Worm (Caenorhabditis elegans): Measurements from ENCODE around the gene Y43D4A.2.
"Not testable (repeated sequence)": the region's sequence is repeated elsewhere in the genome, so short reads cannot be mapped to it uniquely, and the experiment has no call there.

The Y43D4A.2 gene

ce11 chrIV:16755771-16756170 is at the start of gene Y43D4A.2:
TSS of gene Y43D4A.2 (minus strand) at chrIV:16755871.
- not testable (repeated sequence) for TF ChIP-seq unc-42, che-1, unc-86 (tag; optimal IDR thresholded peaks at IDR 0.05)

ce11 chrIV:16787024-16787423 is 31.4 kb upstream of the Y43D4A.2 start, which contains the start of gene Y43D4A.6:
TSS of gene Y43D4A.6 (plus strand) at chrIV:16787324.
- TF ChIP-seq npax-4 (tag; optimal IDR thresholded peaks at IDR 0.05) (no peak), elt-2 (tag; optimal IDR thresholded peaks at IDR 0.05) (no peak), tbx-7 (tag; optimal IDR thresholded peaks at IDR 0.05) (no peak), nhr-232 (tag; optimal IDR thresholded peaks at IDR 0.05) (no peak), fax-1 (tag; optimal IDR thresholded peaks at IDR 0.05) (no peak), T23F11.4 (GFP tag; optimal IDR thresholded peaks at IDR 0.05) (no peak), ceh-18 (tag; optimal IDR thresholded peaks at IDR 0.05) (no peak), nhr-11 (tag; optimal IDR thresholded peaks at IDR 0.05) (no peak), eyg-1 (tag; optimal IDR thresholded peaks at IDR 0.05) (no peak), ets-4 (tag; optimal IDR thresholded peaks at IDR 0.05) (no peak), ceh-14 (tag; optimal IDR thresholded peaks at IDR 0.05) (no peak), madf-2 (tag; optimal IDR thresholded peaks at IDR 0.05) (no peak)

- TF ChIP-seq ama-1 (optimal IDR thresholded peaks at IDR 0.05) (no peak), hlh-30 (tag; optimal IDR thresholded peaks at IDR 0.05; ENCODE audit: insufficient read depth) (no peak), gmeb-2 (tag; optimal IDR thresholded peaks at IDR 0.05) (no peak), ttx-3 (tag; optimal IDR thresholded peaks at IDR 0.05) (no peak), pat-9 (tag; optimal IDR thresholded peaks at IDR 0.05) (no peak), ahr-1 (tag; optimal IDR thresholded peaks at IDR 0.05) (no peak), fax-1 (tag; optimal IDR thresholded peaks at IDR 0.05) (no peak), mec-3 (tag; optimal IDR thresholded peaks at IDR 0.05; ENCODE audit: borderline replicate concordance) (no peak), dve-1 (tag; optimal IDR thresholded peaks at IDR 0.05) (no peak), elt-2 (tag; optimal IDR thresholded peaks at IDR 0.05) (no peak), K09A11.1 (tag; optimal IDR thresholded peaks at IDR 0.05; ENCODE audit: insufficient read depth) (no peak), ztf-16 (tag; optimal IDR thresholded peaks at IDR 0.05) (no peak), zip-5 (tag; optimal IDR thresholded peaks at IDR 0.05) (no peak), pag-3 (tag; optimal IDR thresholded peaks at IDR 0.05; ENCODE audit: borderline replicate concordance) (no peak)
Measured at ce11 chrIV:16778644-16779043, 23.0 kb upstream of the Y43D4A.2 start.

ce11 chrIV:16777758-16778157 is 22.1 kb upstream of the Y43D4A.2 start:
- no peak for TF ChIP-seq F13H6.1 (tag; optimal IDR thresholded peaks at IDR 0.05)

ce11 chrIV:16776915-16777314 is 21.2 kb upstream of the Y43D4A.2 start:
- TF ChIP-seq pqm-1 (tag; optimal IDR thresholded peaks at IDR 0.05) (no peak), hlh-15 (tag; optimal IDR thresholded peaks at IDR 0.05) (no peak), ceh-45 (GFP tag; IDR thresholded peaks at IDR 0.05) (no peak), pax-1 (tag; optimal IDR thresholded peaks at IDR 0.05) (no peak), pros-1 (tag; optimal IDR thresholded peaks at IDR 0.05) (no peak), tbx-7 (tag; optimal IDR thresholded peaks at IDR 0.05) (no peak), unc-3 (GFP tag; conservative IDR thresholded peaks at IDR 0.05) (no peak), unc-3 (tag; optimal IDR thresholded peaks at IDR 0.05) (no peak), lin-11 (tag; optimal IDR thresholded peaks at IDR 0.05) (no peak), pha-2 (tag; optimal IDR thresholded peaks at IDR 0.05) (no peak), ceh-31 (tag; optimal IDR thresholded peaks at IDR 0.05) (no peak)
